Fruit fly (Drosophila melanogaster) Kc167 (cell line): ENCODE data around the gene GILT3.

Experiments
- Myc ChIP-seq: fragments of >200 bp; optimal IDR thresholded peaks from 2 replicates; lab custom pipeline; 2017; ENCODE audit warnings: missing external identifiers
- Sin3A ChIP-seq: fragments of >200 bp; optimal IDR thresholded peaks from 2 replicates; lab custom pipeline; 2018; ENCODE audit warnings: missing external identifiers
- h ChIP-seq: fragments of >200 bp; optimal IDR thresholded peaks from 3 replicates; lab custom pipeline; 2018; ENCODE audit warnings: missing external identifiers
- insv ChIP-seq: fragments of >200 bp; optimal IDR thresholded peaks from 3 replicates; lab custom pipeline; 2018; ENCODE audit warnings: missing external identifiers
- psq ChIP-seq: fragments of >200 bp; optimal IDR thresholded peaks from 2 replicates; lab custom pipeline; 2017; ENCODE audit warnings: missing external identifiers
- ttk ChIP-seq: sonication (Bioruptor generic); optimal IDR thresholded peaks from 2 replicates; lab custom pipeline; 2017; ENCODE audit warnings: missing external identifiers

GILT3 gene

dm6 chr3R:23677058-23677457 is at the start of gene GILT3:
TSS of gene GILT3 (plus strand) at chr3R:23677358.
- no peak for TF ChIP-seq ttk
- no peak for TF ChIP-seq Myc
- TF ChIP-seq psq (lab: Kevin White, UChicago): no peak
- TF ChIP-seq insv (lab: Kevin White, UChicago): no peak
- no peak for TF ChIP-seq Sin3A (lab: Kevin White, UChicago)
- TF ChIP-seq h (lab: Kevin White, UChicago): no peak

DNA sequence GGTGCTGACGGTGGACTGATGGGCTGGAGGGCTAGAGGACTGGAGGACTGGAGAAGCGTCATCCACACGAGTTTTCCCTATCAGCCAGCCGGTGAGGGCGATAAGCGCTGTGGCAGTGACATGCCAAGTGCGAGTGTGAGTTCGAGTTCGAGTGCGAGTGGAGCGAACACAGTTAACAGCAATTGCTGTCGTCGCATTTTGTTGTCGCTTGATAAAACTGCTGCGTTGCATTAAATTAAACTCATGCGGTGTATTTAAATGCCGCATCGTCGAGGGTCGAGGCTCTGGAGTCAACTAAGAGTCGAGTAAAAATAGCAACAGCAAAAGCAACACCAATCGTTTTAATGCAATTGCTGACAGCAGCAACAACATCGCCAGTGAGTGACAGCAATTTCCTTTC is 47.6 kb upstream of the GILT3 start:
- TF ChIP-seq ttk (no peak), insv (lab: Kevin White, UChicago) (no peak), psq (lab: Kevin White, UChicago) (no peak), Sin3A (lab: Kevin White, UChicago) (no peak), Myc (no peak), h (lab: Kevin White, UChicago) (no peak)

dm6 chr3R:23634789-23635188 is 42.4 kb upstream of the GILT3 start:
- no peak for TF ChIP-seq Myc
- TF ChIP-seq h (lab: Kevin White, UChicago): no peak
- no peak for TF ChIP-seq psq (lab: Kevin White, UChicago)
- no peak for TF ChIP-seq Sin3A (lab: Kevin White, UChicago)
- TF ChIP-seq ttk: no peak
- TF ChIP-seq insv (lab: Kevin White, UChicago): no peak

DNA sequence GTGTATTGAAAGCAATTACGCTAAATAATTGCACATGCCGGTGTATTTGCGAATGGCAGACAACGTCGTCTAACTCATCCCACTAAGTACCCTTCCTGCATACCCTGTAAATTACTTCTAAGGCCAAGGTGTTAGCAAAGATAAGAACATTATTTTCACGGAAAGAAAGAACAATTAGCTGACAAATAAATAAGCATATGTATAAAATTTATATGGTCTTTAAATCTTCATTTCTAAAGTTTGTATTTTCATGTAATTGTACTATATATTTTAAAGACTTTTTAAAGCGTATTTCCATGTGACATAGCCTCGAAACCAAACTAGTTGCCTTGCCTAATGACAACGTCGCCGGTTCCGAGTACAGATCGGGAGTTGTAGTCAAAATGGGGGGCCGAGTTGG is 39.9 kb upstream of the GILT3 start:
- TF ChIP-seq insv (lab: Kevin White, UChicago): no peak
- TF ChIP-seq Myc: no peak
- no peak for TF ChIP-seq h (lab: Kevin White, UChicago)
- TF ChIP-seq psq (lab: Kevin White, UChicago): no peak
- no peak for TF ChIP-seq ttk
- TF ChIP-seq Sin3A (lab: Kevin White, UChicago): no peak

DNA sequence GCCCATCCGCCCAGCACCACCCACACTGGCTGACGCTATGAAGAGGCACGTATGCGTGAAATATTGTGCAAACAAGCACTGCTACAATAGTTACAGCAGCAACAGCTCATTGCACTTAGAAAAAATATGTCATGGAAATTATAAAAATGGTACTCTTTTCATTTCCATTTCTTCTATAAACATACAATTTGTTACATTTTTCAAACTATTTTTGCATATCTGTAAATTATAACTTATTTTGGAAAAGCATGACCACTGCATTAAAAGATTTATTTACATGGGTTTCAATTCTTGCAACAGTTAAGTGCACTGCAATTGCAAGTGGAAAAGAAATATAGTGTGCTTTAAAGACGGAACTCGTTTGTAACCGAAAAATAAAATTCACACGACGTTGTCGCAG is 38.8 kb upstream of the GILT3 start:
- no peak for TF ChIP-seq Myc
- no peak for TF ChIP-seq ttk
- TF ChIP-seq h (lab: Kevin White, UChicago): no peak
- TF ChIP-seq Sin3A (lab: Kevin White, UChicago): no peak
- TF ChIP-seq psq (lab: Kevin White, UChicago): no peak
- TF ChIP-seq insv (lab: Kevin White, UChicago): no peak

- TF ChIP-seq psq (lab: Kevin White, UChicago) (no peak), Myc (no peak), Sin3A (lab: Kevin White, UChicago) (no peak)
Observed at dm6 chr3R:23639583-23639982, 37.6 kb upstream of the GILT3 start.

dm6 chr3R:23642836-23643235 is 34.3 kb upstream of the GILT3 start:
- TF ChIP-seq psq (lab: Kevin White, UChicago) (no peak), h (lab: Kevin White, UChicago) (no peak), insv (lab: Kevin White, UChicago) (no peak), ttk (no peak), Sin3A (lab: Kevin White, UChicago) (no peak), Myc (no peak)

DNA sequence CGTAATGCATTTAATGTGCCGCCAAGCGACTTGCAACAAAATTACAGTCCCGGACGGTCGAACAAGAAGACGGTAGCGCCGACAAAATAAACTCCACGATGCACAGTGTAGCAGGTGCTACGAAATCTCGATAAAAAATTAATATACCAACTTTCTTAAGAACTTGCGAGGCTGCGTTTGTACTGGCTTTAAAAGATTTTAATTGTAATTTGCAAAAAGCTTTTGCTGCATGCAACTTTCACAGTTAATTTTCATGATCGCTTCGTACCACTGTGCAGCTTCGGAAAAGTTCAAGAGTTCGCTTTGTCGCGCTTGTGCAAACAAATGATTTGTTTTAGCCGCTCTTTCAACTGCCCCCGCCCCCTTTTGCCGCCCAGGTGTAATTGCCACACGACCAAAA is 31.0 kb upstream of the GILT3 start:
- no peak for TF ChIP-seq Sin3A (lab: Kevin White, UChicago)
- TF ChIP-seq ttk: no peak
- no peak for TF ChIP-seq psq (lab: Kevin White, UChicago)
- TF ChIP-seq Myc: no peak
- no peak for TF ChIP-seq h (lab: Kevin White, UChicago)
- TF ChIP-seq insv (lab: Kevin White, UChicago): no peak

DNA sequence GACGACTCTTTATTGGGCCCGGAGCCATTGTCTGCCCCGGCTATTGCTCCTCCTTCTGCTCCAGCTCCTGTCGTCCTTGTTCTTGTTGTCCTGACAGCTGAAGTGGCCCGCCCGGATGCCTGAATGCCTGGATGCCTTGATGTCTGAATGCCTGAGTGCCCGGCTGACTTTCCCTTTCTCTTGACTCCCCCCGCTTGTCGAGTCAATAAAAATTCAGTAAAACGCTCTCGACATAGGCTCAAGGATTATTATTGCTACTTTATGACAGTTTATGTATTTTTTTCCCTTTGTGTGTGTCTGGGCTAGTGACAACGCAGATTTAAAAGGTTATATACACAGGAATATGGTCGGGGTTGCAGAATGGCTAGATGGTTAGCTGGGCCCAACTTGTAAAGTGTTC is 27.3 kb upstream of the GILT3 start:
- TF ChIP-seq insv (lab: Kevin White, UChicago): no peak
- no peak for TF ChIP-seq psq (lab: Kevin White, UChicago)
- TF ChIP-seq ttk: no peak
- TF ChIP-seq Myc: no peak
- no peak for TF ChIP-seq h (lab: Kevin White, UChicago)
- TF ChIP-seq Sin3A (lab: Kevin White, UChicago): no peak

DNA sequence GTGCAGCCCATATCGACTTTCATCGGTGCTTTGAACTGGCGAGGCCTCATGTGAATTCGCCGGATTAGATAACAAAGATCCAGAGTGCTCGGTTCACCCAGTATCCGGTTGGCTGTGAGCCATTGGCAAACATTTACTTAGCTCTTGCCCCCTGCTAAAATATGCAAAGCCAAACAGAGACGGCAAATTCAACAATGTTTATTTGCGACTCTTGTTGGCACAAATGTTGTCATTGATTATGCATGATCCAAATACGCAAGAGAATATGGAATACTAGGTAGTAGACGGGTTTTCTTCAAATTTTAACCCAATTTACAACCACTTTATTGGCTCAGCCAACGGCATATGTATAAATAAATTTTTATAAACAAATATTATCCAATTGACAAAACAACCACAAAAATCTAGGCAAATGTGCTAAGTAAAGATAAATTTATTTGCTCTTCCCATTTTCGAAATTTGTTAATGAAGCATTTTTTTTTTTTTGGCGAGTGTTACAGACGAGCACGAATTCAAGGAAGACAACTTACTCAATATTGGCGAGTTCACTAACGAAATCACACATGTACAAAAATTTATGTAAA is 24.5 kb upstream of the GILT3 start:
- TF ChIP-seq ttk (no peak), Sin3A (lab: Kevin White, UChicago) (no peak), h (lab: Kevin White, UChicago) (no peak), psq (lab: Kevin White, UChicago) (no peak), Myc (no peak), insv (lab: Kevin White, UChicago) (no peak)

DNA sequence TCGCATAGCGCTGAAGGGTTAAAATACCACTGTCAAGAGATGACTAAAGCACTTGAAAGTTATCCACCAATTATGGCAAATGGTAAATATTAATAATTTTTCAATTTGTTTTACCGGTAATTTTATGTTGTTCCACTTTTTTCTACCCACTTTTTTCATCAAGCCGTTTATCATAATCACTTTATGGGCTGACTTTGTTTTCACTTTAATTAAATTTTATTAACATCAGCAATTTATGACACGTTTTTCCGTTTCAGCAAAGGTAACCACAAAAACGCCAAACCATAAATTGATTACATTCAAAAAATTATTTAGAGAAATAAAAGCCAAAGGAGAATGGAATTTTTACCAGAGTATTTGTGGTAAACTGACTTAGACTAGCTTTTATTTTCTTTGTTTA is 21.7 kb upstream of the GILT3 start:
- no peak for TF ChIP-seq insv (lab: Kevin White, UChicago)
- TF ChIP-seq Myc: no peak
- TF ChIP-seq psq (lab: Kevin White, UChicago): no peak
- TF ChIP-seq Sin3A (lab: Kevin White, UChicago): no peak

dm6 chr3R:23657357-23658318 is 19.5 kb upstream of the GILT3 start:
- TF ChIP-seq h (lab: Kevin White, UChicago) (no peak), psq (lab: Kevin White, UChicago) (no peak), Myc (no peak), Sin3A (lab: Kevin White, UChicago) (no peak), ttk (no peak), insv (lab: Kevin White, UChicago) (no peak)
